Worm (Caenorhabditis elegans) whole organism, young adult: ENCODE measurements around the gene cest-4.

Experiments used
- B0019.2 ChIP-seq: fragments of 200-800 bp; sonication (Bioruptor generic); conservative IDR thresholded peaks from 2 replicates; pipeline ENCODE4 v1.3.6; 2022; ENCODE audit warnings: missing genetic modification reagents, missing genetic modification characterization, missing compliant biosample characterization
- B0035.1 ChIP-seq: sonication (generic microtip); optimal IDR thresholded peaks from 2 replicates; lab custom pipeline; 2016; ENCODE audit warnings: missing genetic modification characterization, mild to moderate bottlenecking, missing compliant biosample characterization, missing genotype, missing genetic modification reagents
- C06A6.2 ChIP-seq: fragments of 200-800 bp; sonication (Bioruptor generic); conservative IDR thresholded peaks from 2 replicates; pipeline ENCODE4 v1.3.6; 2022; ENCODE audit warnings: missing genetic modification characterization, missing compliant biosample characterization
- D2030.7 ChIP-seq: fragments of 200-800 bp; sonication (Bioruptor generic); IDR thresholded peaks from 2 replicates; pipeline ENCODE4 v1.3.6; 2022; ENCODE audit warnings: missing genetic modification reagents, missing genetic modification characterization, missing compliant biosample characterization
- F10E7.11 ChIP-seq: sonication (generic microtip); optimal IDR thresholded peaks from 2 replicates; lab custom pipeline; 2017; ENCODE audit warnings: mild to moderate bottlenecking, missing genetic modification characterization, moderate library complexity, missing compliant biosample characterization
- F33H1.4 ChIP-seq: fragments of 200-800 bp; sonication (Bioruptor generic); IDR thresholded peaks from 2 replicates; pipeline ENCODE4 v1.3.6; 2022; ENCODE audit warnings: missing genetic modification reagents, missing genetic modification characterization, missing compliant biosample characterization
- F49E8.2 ChIP-seq: sonication (generic microtip); optimal IDR thresholded peaks from 3 replicates; lab custom pipeline; 2017; ENCODE audit warnings: missing genetic modification characterization, mild to moderate bottlenecking, missing compliant biosample characterization, antibody characterized with exemption, moderate library complexity; ENCODE audit not compliant: insufficient read depth
- K12H6.12 ChIP-seq: fragments of 200-800 bp; sonication (Bioruptor generic); optimal IDR thresholded peaks from 2 replicates; lab custom pipeline; 2018; ENCODE audit warnings: mild to moderate bottlenecking, missing genetic modification characterization, missing compliant biosample characterization
- Y53F4B.3 ChIP-seq: fragments of 200-800 bp; sonication (Bioruptor generic); IDR thresholded peaks from 2 replicates; pipeline ENCODE4 v1.3.6; 2022; ENCODE audit warnings: missing genetic modification reagents, missing genetic modification characterization, missing compliant biosample characterization
- Y53G8AR.9 ChIP-seq: fragments of 200-800 bp; sonication (Bioruptor generic); conservative IDR thresholded peaks from 2 replicates; pipeline ENCODE4 v1.3.6; 2022; ENCODE audit warnings: missing genetic modification reagents, missing genetic modification characterization, missing compliant biosample characterization
- Y56A3A.18 ChIP-seq: fragments of 200-800 bp; sonication (Bioruptor generic); IDR thresholded peaks from 2 replicates; pipeline ENCODE4 v1.3.6; 2022; ENCODE audit warnings: missing genetic modification reagents, missing genetic modification characterization, missing compliant biosample characterization
- Y67H2A.10 ChIP-seq: fragments of 200-800 bp; sonication (Bioruptor generic); conservative IDR thresholded peaks from 2 replicates; pipeline ENCODE4 v1.3.6; 2022; ENCODE audit warnings: missing genetic modification reagents, missing genetic modification characterization, missing compliant biosample characterization
- aptf-3 ChIP-seq: fragments of 200-800 bp; sonication (Bioruptor generic); IDR thresholded peaks from 2 replicates; pipeline ENCODE4 v1.3.6; 2022; ENCODE audit warnings: missing genetic modification characterization, missing compliant biosample characterization
- attf-3 ChIP-seq: fragments of 200-800 bp; sonication (Bioruptor generic); conservative IDR thresholded peaks from 2 replicates; pipeline ENCODE4 v1.3.6; 2022; ENCODE audit warnings: missing genetic modification reagents, missing genetic modification characterization, missing compliant biosample characterization
- attf-5 ChIP-seq: fragments of 200-800 bp; sonication (Bioruptor generic); optimal IDR thresholded peaks from 2 replicates; lab custom pipeline; 2018; ENCODE audit warnings: mild to moderate bottlenecking, missing genetic modification characterization, missing compliant biosample characterization
- cebp-2 ChIP-seq: fragments of 200-800 bp; sonication (Bioruptor generic); IDR thresholded peaks from 2 replicates; pipeline ENCODE4 v1.3.6; 2022; ENCODE audit warnings: missing genetic modification characterization, missing compliant biosample characterization
- ceh-100 ChIP-seq: fragments of 200-800 bp; sonication (Bioruptor generic); IDR thresholded peaks from 2 replicates; pipeline ENCODE4 v1.3.6; 2022; ENCODE audit warnings: missing genetic modification reagents, missing genetic modification characterization, missing compliant biosample characterization
- ceh-27 ChIP-seq: fragments of 200-800 bp; sonication (Bioruptor generic); optimal IDR thresholded peaks from 2 replicates; lab custom pipeline; 2018; ENCODE audit warnings: mild to moderate bottlenecking, missing genetic modification characterization, moderate library complexity, missing compliant biosample characterization
- ceh-58 ChIP-seq: fragments of 200-800 bp; sonication (Bioruptor generic); IDR thresholded peaks from 2 replicates; pipeline ENCODE4 v1.3.6; 2022; ENCODE audit warnings: missing genetic modification characterization, missing compliant biosample characterization
- ceh-79 ChIP-seq: sonication (generic microtip); optimal IDR thresholded peaks from 2 replicates; lab custom pipeline; 2017; ENCODE audit warnings: mild to moderate bottlenecking, missing genetic modification characterization, missing compliant biosample characterization
- ceh-91 ChIP-seq: fragments of 200-800 bp; sonication (Bioruptor generic); IDR thresholded peaks from 2 replicates; pipeline ENCODE4 v1.3.6; 2022; ENCODE audit warnings: missing genetic modification reagents, missing genetic modification characterization, missing compliant biosample characterization
- dox-1 ChIP-seq: fragments of 200-800 bp; sonication (Bioruptor generic); IDR thresholded peaks from 2 replicates; pipeline ENCODE4 v1.3.6; 2022; ENCODE audit warnings: missing genetic modification reagents, missing genetic modification characterization, missing compliant biosample characterization
- egrh-3 ChIP-seq: fragments of 200-800 bp; sonication (Bioruptor generic); IDR thresholded peaks from 2 replicates; pipeline ENCODE4 v1.3.6; 2022; ENCODE audit warnings: missing genetic modification reagents, missing genetic modification characterization, missing compliant biosample characterization
- fkh-3 ChIP-seq: sonication (generic microtip); optimal IDR thresholded peaks from 2 replicates; lab custom pipeline; 2016; ENCODE audit warnings: mild to moderate bottlenecking, missing genetic modification characterization, missing compliant biosample characterization
- hmg-1.2 ChIP-seq: fragments of 200-800 bp; sonication (Bioruptor generic); IDR thresholded peaks from 2 replicates; pipeline ENCODE4 v1.3.6; 2022; ENCODE audit warnings: missing genetic modification reagents, missing genetic modification characterization, missing compliant biosample characterization
- hsf-1 ChIP-seq: fragments of 200-800 bp; sonication (Bioruptor generic); IDR thresholded peaks from 2 replicates; pipeline ENCODE4 v1.3.6; 2022; ENCODE audit warnings: missing genetic modification reagents, missing genetic modification characterization, missing compliant biosample characterization
- let-526 ChIP-seq: fragments of 200-800 bp; sonication (Bioruptor generic); IDR thresholded peaks from 2 replicates; pipeline ENCODE4 v1.3.6; 2022; ENCODE audit warnings: missing genetic modification reagents, missing genetic modification characterization, missing compliant biosample characterization
- lin-35 ChIP-seq, 3 experiments: fragments of 150-350 bp in 2 of 3; sonication (generic microtip) in 1 of 3; optimal IDR thresholded peaks; 2 replicates each; lab custom pipeline; 2014 to 2018; ENCODE audit warnings: missing biosample characterization in 3 of 3, missing genetic modification characterization in 3 of 3, missing genetic modification reagents in 3 of 3
- lin-40 ChIP-seq: sonication (generic microtip); optimal IDR thresholded peaks from 2 replicates; lab custom pipeline; 2016; ENCODE audit warnings: missing genetic modification characterization, mild to moderate bottlenecking, missing compliant biosample characterization, missing genotype, missing genetic modification reagents
- lin-54 ChIP-seq: fragments of 200-800 bp; sonication (Bioruptor generic); optimal IDR thresholded peaks from 2 replicates; lab custom pipeline; 2018; ENCODE audit warnings: mild to moderate bottlenecking, missing genetic modification characterization, missing compliant biosample characterization
- lsl-1 ChIP-seq: fragments of 200-800 bp; sonication (Bioruptor generic); optimal IDR thresholded peaks from 2 replicates; lab custom pipeline; 2018; ENCODE audit warnings: mild to moderate bottlenecking, missing genetic modification characterization, moderate library complexity, missing compliant biosample characterization
- madf-10 ChIP-seq: sonication (generic microtip); optimal IDR thresholded peaks from 2 replicates; lab custom pipeline; 2016; ENCODE audit warnings: mild to moderate bottlenecking, missing genetic modification characterization, missing compliant biosample characterization
- madf-8 ChIP-seq: fragments of 200-800 bp; sonication (Bioruptor generic); conservative IDR thresholded peaks from 2 replicates; pipeline ENCODE4 v1.3.6; 2022; ENCODE audit warnings: missing genetic modification reagents, missing genetic modification characterization, missing compliant biosample characterization
- mcd-1 ChIP-seq: fragments of 200-800 bp; sonication (Bioruptor generic); IDR thresholded peaks from 2 replicates; pipeline ENCODE4 v1.3.6; 2022; ENCODE audit warnings: missing genetic modification reagents, missing genetic modification characterization, missing compliant biosample characterization
- nfyb-1 ChIP-seq: fragments of 200-800 bp; sonication (Bioruptor generic); IDR thresholded peaks from 2 replicates; pipeline ENCODE4 v1.3.6; 2022; ENCODE audit warnings: missing genetic modification reagents, missing genetic modification characterization, missing compliant biosample characterization
- nhr-80 ChIP-seq: sonication (generic microtip); optimal IDR thresholded peaks from 2 replicates; lab custom pipeline; 2016; ENCODE audit warnings: missing genetic modification characterization, missing compliant biosample characterization
- nhr-90 ChIP-seq: sonication (generic microtip); optimal IDR thresholded peaks from 2 replicates; lab custom pipeline; 2016; ENCODE audit warnings: missing genotype, mild to moderate bottlenecking, missing genetic modification characterization, missing compliant biosample characterization
- pbrm-1 ChIP-seq: fragments of 200-800 bp; sonication (Bioruptor generic); IDR thresholded peaks from 2 replicates; pipeline ENCODE4 v1.3.6; 2022; ENCODE audit warnings: missing genetic modification reagents, missing genetic modification characterization, missing compliant biosample characterization
- pha-4 ChIP-seq: fragments of 150-350 bp; sonication (generic microtip); optimal IDR thresholded peaks from 2 replicates; lab custom pipeline; 2014; ENCODE audit warnings: missing biosample characterization, missing genetic modification reagents, missing genetic modification characterization
- snpc-1.1 ChIP-seq: sonication (generic microtip); optimal IDR thresholded peaks from 2 replicates; lab custom pipeline; 2017; ENCODE audit warnings: missing genetic modification characterization, mild to moderate bottlenecking, missing compliant biosample characterization, antibody characterized with exemption, moderate library complexity, missing genotype, missing genetic modification reagents; ENCODE audit not compliant: insufficient read depth
- snpc-4 ChIP-seq, 5 experiments: fragments of 150-350 bp in 1 of 5; sonication (generic microtip) in 4 of 5; optimal IDR thresholded peaks; 2 replicates each; lab custom pipeline; 2014 to 2018; ENCODE audit warnings: missing genetic modification characterization in 5 of 5, missing biosample characterization in 3 of 5, antibody characterized with exemption in 2 of 5, mild to moderate bottlenecking in 2 of 5, missing compliant biosample characterization in 2 of 5, missing genotype in 2 of 5, moderate library complexity in 2 of 5, missing genetic modification reagents in 1 of 5
- somi-1 ChIP-seq: fragments of 200-800 bp; sonication (Bioruptor generic); optimal IDR thresholded peaks from 2 replicates; lab custom pipeline; 2018; ENCODE audit warnings: mild to moderate bottlenecking, missing genetic modification characterization, missing compliant biosample characterization
- tbp1 ChIP-seq: fragments of 200-800 bp; sonication (Bioruptor generic); optimal IDR thresholded peaks from 2 replicates; lab custom pipeline; 2018; ENCODE audit warnings: mild to moderate bottlenecking, missing genetic modification characterization, missing compliant biosample characterization
- zim-3 ChIP-seq: sonication (generic microtip); optimal IDR thresholded peaks from 2 replicates; lab custom pipeline; 2017; ENCODE audit warnings: mild to moderate bottlenecking, missing genetic modification characterization, moderate library complexity, missing compliant biosample characterization
- ztf-22 ChIP-seq: fragments of 200-800 bp; sonication (Bioruptor generic); optimal IDR thresholded peaks from 2 replicates; lab custom pipeline; 2018; ENCODE audit warnings: mild to moderate bottlenecking, missing genetic modification characterization, moderate library complexity, missing compliant biosample characterization

cest-4 gene

ce11 chrIV:6789950-6790349 lies 12.2 kb downstream of the cest-4 start (continued):
- TF ChIP-seq mcd-1 (GFP tag; lab: Robert Waterston, UW): no peak
- 0 out of 2 replicates have a peak, but pooled peaks have one; percentile 25 for TF ChIP-seq D2030.7 (GFP tag; lab: Robert Waterston, UW)
- no peak for TF ChIP-seq B0019.2 (GFP tag; lab: Robert Waterston, UW)
- peak; percentile 83 for TF ChIP-seq F33H1.4 (GFP tag; lab: Robert Waterston, UW)
- TF ChIP-seq madf-8: peak; percentile 26; the same call in 1 of the 2 replicates
- no peak for TF ChIP-seq Y53F4B.3 (GFP tag; lab: Robert Waterston, UW)
- peak; percentile 59 for TF ChIP-seq ceh-91
- peak; percentile 60 for TF ChIP-seq snpc-4 (GFP tag; optimal IDR thresholded peaks at IDR 0.05; lab: Kevin White, UChicago)
- TF ChIP-seq snpc-4 (tag; optimal IDR thresholded peaks at IDR 0.05; lab: Kevin White, UChicago): peak in 2 of 4 experiments; percentile 61 to 65
- TF ChIP-seq lin-40: no peak
- TF ChIP-seq ceh-58: no peak
- TF ChIP-seq F49E8.2: peak; percentile 34
- no peak for TF ChIP-seq egrh-3 (GFP tag; lab: Robert Waterston, UW)
- TF ChIP-seq snpc-1.1 (tag; lab: Kevin White, UChicago): peak; percentile 43
- TF ChIP-seq fkh-3 (tag; lab: Kevin White, UChicago): no peak
- no peak for TF ChIP-seq B0035.1

DNA sequence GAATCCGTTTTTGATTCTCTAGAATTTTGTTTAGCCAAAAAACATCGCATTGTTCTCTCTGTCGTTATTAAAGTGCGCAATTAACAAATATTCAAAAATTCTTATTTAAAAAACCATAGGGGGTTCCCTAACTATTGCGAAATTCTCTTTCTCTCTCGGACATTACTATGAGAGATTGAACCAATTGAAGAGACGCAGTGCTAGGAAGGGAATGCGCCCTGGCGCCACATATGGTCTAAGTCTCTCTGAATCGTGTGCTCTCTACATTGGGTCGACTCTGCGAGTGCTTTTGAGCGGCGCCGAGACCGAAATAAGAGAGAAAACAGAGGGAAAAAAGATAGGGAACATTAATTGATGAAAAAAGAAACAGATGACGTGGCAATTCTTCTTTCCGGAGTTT lies 16.3 kb downstream of the cest-4 start:
- TF ChIP-seq attf-3: no peak
- peak; percentile 45; the same call in 1 of the 2 replicates for TF ChIP-seq Y56A3A.18
- TF ChIP-seq lin-54 (GFP tag; lab: Kevin White, UChicago): peak; percentile 44
- no peak for TF ChIP-seq C06A6.2 (GFP tag; lab: Robert Waterston, UW)
- peak; percentile 17 for TF ChIP-seq madf-10 (tag; lab: Kevin White, UChicago)
- TF ChIP-seq let-526 (GFP tag; lab: Robert Waterston, UW): no peak
- TF ChIP-seq ceh-27 (GFP tag; lab: Kevin White, UChicago): peak; percentile 15
- TF ChIP-seq nhr-90: no peak
- TF ChIP-seq Y67H2A.10 (GFP tag; lab: Robert Waterston, UW): no peak
- TF ChIP-seq K12H6.12 (tag; lab: Kevin White, UChicago): peak; percentile 57
- TF ChIP-seq ceh-100 (GFP tag; lab: Robert Waterston, UW): no peak
- no peak for TF ChIP-seq hsf-1 (GFP tag; lab: Robert Waterston, UW)
- peak; percentile 46 for TF ChIP-seq nhr-80 (tag; lab: Kevin White, UChicago)
- no peak for TF ChIP-seq lsl-1
- TF ChIP-seq cebp-2 (GFP tag; lab: Robert Waterston, UW): 0 out of 2 replicates have a peak, but pooled peaks have one; percentile 57
- TF ChIP-seq Y53G8AR.9 (GFP tag; lab: Robert Waterston, UW): 0 out of 2 replicates have a peak, but pooled peaks have one; percentile 40
- TF ChIP-seq F10E7.11 (tag; lab: Kevin White, UChicago): no peak
- TF ChIP-seq mcd-1 (GFP tag; lab: Robert Waterston, UW): peak; percentile 64
- TF ChIP-seq hmg-1.2 (GFP tag; lab: Robert Waterston, UW): peak; percentile 96
- peak in 1 of 3 experiments; percentile 80 for TF ChIP-seq lin-35 (GFP tag; optimal IDR thresholded peaks at IDR 0.05; lab: Kevin White, UChicago)
- TF ChIP-seq tbp1: peak; percentile 39
- peak; percentile 65 for TF ChIP-seq pbrm-1 (GFP tag; lab: Robert Waterston, UW)
- TF ChIP-seq ztf-22 (GFP tag; lab: Kevin White, UChicago): no peak
- TF ChIP-seq ceh-58: no peak
- TF ChIP-seq lin-40: peak; percentile 63
- TF ChIP-seq attf-5 (GFP tag; lab: Kevin White, UChicago): peak; percentile 88
- peak; percentile 81 for TF ChIP-seq dox-1 (GFP tag; lab: Robert Waterston, UW)
- TF ChIP-seq pha-4 (tag; lab: Kevin White, UChicago): peak; percentile 38
- no peak for TF ChIP-seq fkh-3 (tag; lab: Kevin White, UChicago)
- no peak for TF ChIP-seq ceh-79 (tag; lab: Kevin White, UChicago)
- TF ChIP-seq aptf-3 (GFP tag; lab: Robert Waterston, UW): no peak
- no peak for TF ChIP-seq zim-3
- TF ChIP-seq nfyb-1 (GFP tag; lab: Robert Waterston, UW): 0 out of 2 replicates have a peak, but pooled peaks have one; percentile 35
- no peak for TF ChIP-seq somi-1 (GFP tag; lab: Kevin White, UChicago)
